Fruit fly (Drosophila melanogaster): ENCODE results near the gene mbt.

DNA sequence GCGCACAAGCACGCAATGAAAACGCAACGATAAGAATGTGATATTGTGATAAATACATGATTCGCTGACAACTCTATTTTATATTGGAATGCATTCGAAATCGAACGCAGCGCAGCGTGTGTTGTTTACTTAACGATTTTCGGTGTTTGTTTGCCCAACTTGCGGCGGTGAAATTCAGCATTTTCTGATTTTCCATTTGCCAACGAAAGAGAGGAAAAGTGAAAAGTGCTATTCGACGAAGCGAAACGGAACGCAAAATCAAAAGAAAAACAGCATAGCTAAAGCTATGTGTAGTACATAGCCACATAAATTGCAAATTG, 30.6 kb downstream of the mbt start:
- TF ChIP-seq ttk (optimal IDR thresholded peaks at IDR 0.05) (no peak), Myc (optimal IDR thresholded peaks at IDR 0.05) (no peak), psq (optimal IDR thresholded peaks at IDR 0.05) (no peak), Sin3A (optimal IDR thresholded peaks at IDR 0.05) (no peak)
